Worm (Caenorhabditis elegans) whole organism, mixed stage, embryonic: Measurements from ENCODE around the gene rpl-33.

Experiments
- lsy-2 ChIP-seq: fragments of 150-350 bp; optimal IDR thresholded peaks from 2 replicates; lab custom pipeline; 2014; ENCODE audit warnings: missing biosample characterization, missing genetic modification characterization
- mep-1 ChIP-seq: fragments of 150-350 bp; optimal IDR thresholded peaks from 2 replicates; lab custom pipeline; 2017; ENCODE audit warnings: missing biosample characterization, missing genetic modification reagents, missing genetic modification characterization, inconsistent platforms
- nhr-237 ChIP-seq: fragments of 150-350 bp; optimal IDR thresholded peaks from 2 replicates; lab custom pipeline; 2014; ENCODE audit warnings: missing biosample characterization, missing genetic modification characterization
- unc-62 ChIP-seq: fragments of 150-350 bp; optimal IDR thresholded peaks from 2 replicates; lab custom pipeline; 2014; ENCODE audit warnings: missing biosample characterization, missing genetic modification reagents, missing genetic modification characterization

ce11 chrII:7057860-7058259 lies 47.5 kb upstream of the rpl-33 start, which contains the start of gene cth-2:
- TF ChIP-seq nhr-237 (tag; lab: Kevin White, UChicago) (no peak), mep-1 (tag; lab: Kevin White, UChicago) (no peak), lsy-2 (tag; lab: Kevin White, UChicago) (no peak), unc-62 (GFP tag; lab: Kevin White, UChicago) (no peak)
